Worm (Caenorhabditis elegans) whole organism, L1 larva: ENCODE data around the gene R166.3.

Experiments
- dpl-1 ChIP-seq, 3 experiments: fragments of 150-350 bp in 2 of 3; sonication (generic microtip) in 1 of 3; optimal IDR thresholded peaks; 2 replicates each; lab custom pipeline; 2014 to 2017; ENCODE audit warnings: missing biosample characterization in 3 of 3, missing genetic modification characterization in 3 of 3, missing genetic modification reagents in 3 of 3
- irx-1 ChIP-seq: sonication (generic microtip); optimal IDR thresholded peaks from 2 replicates; lab custom pipeline; 2016; ENCODE audit warnings: missing genetic modification characterization, missing compliant biosample characterization
- nhr-19 ChIP-seq: fragments of 200-800 bp; sonication (Bioruptor generic); conservative IDR thresholded peaks from 2 replicates; pipeline ENCODE4 v1.3.6; 2022; ENCODE audit warnings: missing genetic modification characterization, missing compliant biosample characterization
- nhr-90 ChIP-seq: sonication (generic microtip); optimal IDR thresholded peaks from 2 replicates; lab custom pipeline; 2016; ENCODE audit warnings: mild to moderate bottlenecking, missing genetic modification characterization, missing compliant biosample characterization; ENCODE audit not compliant: poor library complexity
- sox-4 ChIP-seq: sonication (generic microtip); optimal IDR thresholded peaks from 2 replicates; lab custom pipeline; 2016; ENCODE audit warnings: missing genetic modification characterization, missing compliant biosample characterization
- sup-37 ChIP-seq: fragments of 200-800 bp; sonication (Bioruptor generic); optimal IDR thresholded peaks from 2 replicates; lab custom pipeline; 2018; ENCODE audit warnings: mild to moderate bottlenecking, missing genetic modification characterization, missing compliant biosample characterization
- swsn-7 ChIP-seq: sonication (generic microtip); optimal IDR thresholded peaks from 2 replicates; lab custom pipeline; 2016; ENCODE audit warnings: missing genetic modification characterization, missing compliant biosample characterization
- unc-86 ChIP-seq: sonication (generic microtip); optimal IDR thresholded peaks from 2 replicates; lab custom pipeline; 2016; ENCODE audit warnings: missing genetic modification characterization, missing compliant biosample characterization
- ztf-4 ChIP-seq: fragments of 150-350 bp; optimal IDR thresholded peaks from 2 replicates; lab custom pipeline; 2014; ENCODE audit warnings: missing biosample characterization, missing genetic modification characterization

DNA sequence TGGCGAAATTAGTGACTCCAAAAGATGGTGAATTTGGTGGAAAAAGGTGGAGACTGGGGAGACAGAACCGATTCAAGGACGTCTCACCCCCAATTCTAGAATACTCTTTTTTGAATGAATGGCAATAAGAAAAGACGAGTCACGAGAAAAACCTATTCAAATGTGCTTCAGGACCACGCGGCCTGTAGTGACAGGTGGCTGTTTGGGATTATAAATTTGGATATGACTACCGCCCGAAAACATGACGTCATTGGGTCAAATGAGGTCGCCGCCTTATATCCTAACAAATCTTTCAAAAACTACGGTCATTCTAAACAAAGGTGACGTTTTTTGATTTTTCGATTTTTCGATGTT is 14.9 kb upstream of the R166.3 start:
- TF ChIP-seq irx-1 (tag; lab: Kevin White, UChicago), result no peak
- TF ChIP-seq nhr-90 (tag; lab: Kevin White, UChicago), result peak; percentile 38
- no peak for TF ChIP-seq unc-86
- TF ChIP-seq swsn-7 (tag; lab: Kevin White, UChicago), result peak; percentile 9
- TF ChIP-seq sup-37 (GFP tag; lab: Kevin White, UChicago), result no peak
- TF ChIP-seq ztf-4 (tag; lab: Kevin White, UChicago), result no peak
- TF ChIP-seq dpl-1 (GFP tag; optimal IDR thresholded peaks at IDR 0.05; lab: Kevin White, UChicago), result no peak
- TF ChIP-seq sox-4, result no peak
- no peak for TF ChIP-seq nhr-19
